Worm (Caenorhabditis elegans): ENCODE data around the gene K08D9.4.

- no peak for TF ChIP-seq zag-1 (tag; optimal IDR thresholded peaks at IDR 0.05)
- TF ChIP-seq lin-13 (GFP tag; optimal IDR thresholded peaks at IDR 0.05): no peak
- no peak for TF ChIP-seq snpc-4 (tag; optimal IDR thresholded peaks at IDR 0.05)
- TF ChIP-seq alr-1 (tag; optimal IDR thresholded peaks at IDR 0.05): no peak
- TF ChIP-seq unc-62 (GFP tag; optimal IDR thresholded peaks at IDR 0.05): no peak
- TF ChIP-seq aly-2 (tag; optimal IDR thresholded peaks at IDR 0.05): no peak
- TF ChIP-seq unc-39 (tag; optimal IDR thresholded peaks at IDR 0.05): no peak
Measured at ce11 chrV:3165438-3165837, 34.8 kb downstream of the K08D9.4 start, which contains the start of gene C36C5.14.
